Fruit fly (Drosophila melanogaster) whole organism, adult: ENCODE results near the gene ArfGAP3.

Experiments
- CG11617 ChIP-seq: fragments of 200-800 bp; sonication (Bioruptor generic); optimal IDR thresholded peaks from 2 replicates; lab custom pipeline; 2017; ENCODE audit warnings: mild to moderate bottlenecking, missing biosample characterization, missing genetic modification reagents, missing genetic modification characterization
- CG12768 ChIP-seq: fragments of 200-800 bp; sonication (Bioruptor generic); optimal IDR thresholded peaks from 2 replicates; lab custom pipeline; 2017; ENCODE audit warnings: missing biosample characterization, missing genetic modification characterization, mild to moderate bottlenecking, moderate library complexity, missing genetic modification reagents
- CG14711 ChIP-seq: fragments of 200-800 bp; sonication (Bioruptor generic); optimal IDR thresholded peaks from 2 replicates; lab custom pipeline; 2018; ENCODE audit warnings: missing biosample characterization, mild to moderate bottlenecking, missing genetic modification characterization, moderate library complexity
- CG1620 ChIP-seq: fragments of 200-800 bp; sonication (Bioruptor generic); optimal IDR thresholded peaks from 2 replicates; lab custom pipeline; 2016; ENCODE audit warnings: missing biosample characterization, missing genetic modification characterization
- CG33017 ChIP-seq: fragments of 200-800 bp; sonication (Bioruptor generic); optimal IDR thresholded peaks from 2 replicates; lab custom pipeline; 2018; ENCODE audit warnings: missing biosample characterization, mild to moderate bottlenecking, missing genetic modification characterization, moderate library complexity
- CG5204 ChIP-seq: fragments of 200-800 bp; sonication (Bioruptor generic); optimal IDR thresholded peaks from 2 replicates; lab custom pipeline; 2016; ENCODE audit warnings: missing biosample characterization, missing genetic modification characterization
- CG7045 ChIP-seq: fragments of 200-800 bp; sonication (Bioruptor generic); optimal IDR thresholded peaks from 2 replicates; lab custom pipeline; 2017; ENCODE audit warnings: missing biosample characterization, mild to moderate bottlenecking, missing genetic modification characterization
- CG7101 ChIP-seq: fragments of 200-800 bp; sonication (Bioruptor generic); optimal IDR thresholded peaks from 2 replicates; lab custom pipeline; 2018; ENCODE audit warnings: missing biosample characterization, mild to moderate bottlenecking, missing genetic modification characterization, moderate library complexity
- Clk ChIP-seq: fragments of 200-800 bp; sonication (Bioruptor generic); optimal IDR thresholded peaks from 2 replicates; lab custom pipeline; 2017; ENCODE audit warnings: missing biosample characterization, missing genetic modification characterization
- Crg-1 ChIP-seq: fragments of 200-800 bp; sonication (Bioruptor generic); optimal IDR thresholded peaks from 2 replicates; lab custom pipeline; 2016; ENCODE audit warnings: missing biosample characterization, missing genetic modification characterization
- Hr96 ChIP-seq: fragments of 200-800 bp; sonication (Bioruptor generic); optimal IDR thresholded peaks from 2 replicates; lab custom pipeline; 2016; ENCODE audit warnings: missing biosample characterization, missing genetic modification characterization
- Mnt ChIP-seq: fragments of 200-800 bp; sonication (Bioruptor generic); optimal IDR thresholded peaks from 2 replicates; lab custom pipeline; 2016; ENCODE audit warnings: missing biosample characterization, mild to moderate bottlenecking, missing genetic modification characterization
- bab1 ChIP-seq: fragments of 200-800 bp; sonication (Bioruptor generic); optimal IDR thresholded peaks from 3 replicates; lab custom pipeline; 2019; ENCODE audit warnings: missing biosample characterization, mild to moderate bottlenecking, missing genetic modification characterization, moderate library complexity
- cic ChIP-seq: fragments of 200-800 bp; sonication (Bioruptor generic); optimal IDR thresholded peaks from 2 replicates; lab custom pipeline; 2017; ENCODE audit warnings: missing biosample characterization, mild to moderate bottlenecking, missing genetic modification characterization, moderate library complexity
- cnc ChIP-seq, 2 experiments: fragments of >200 bp; optimal IDR thresholded peaks; 2 replicates each; lab custom pipeline; 2017
- kay ChIP-seq: fragments of 200-800 bp; sonication (Bioruptor generic); peaks from one replicate; lab custom pipeline; 2016; ENCODE audit warnings: missing biosample characterization, missing genetic modification characterization, borderline replicate concordance
- ovo ChIP-seq: fragments of 200-800 bp; sonication (Bioruptor generic); optimal IDR thresholded peaks from 2 replicates; lab custom pipeline; 2016; ENCODE audit warnings: missing biosample characterization, missing genetic modification characterization
- pad ChIP-seq: fragments of 200-800 bp; sonication (Bioruptor generic); optimal IDR thresholded peaks from 3 replicates; lab custom pipeline; 2017; ENCODE audit warnings: missing biosample characterization, missing genetic modification characterization, mild to moderate bottlenecking, moderate library complexity, missing genetic modification reagents
- tj ChIP-seq: fragments of 200-800 bp; sonication (Bioruptor generic); optimal IDR thresholded peaks from 3 replicates; lab custom pipeline; 2017; ENCODE audit warnings: missing biosample characterization, mild to moderate bottlenecking, missing genetic modification characterization, moderate library complexity
- toe ChIP-seq: fragments of 200-800 bp; sonication (Bioruptor generic); optimal IDR thresholded peaks from 2 replicates; lab custom pipeline; 2016; ENCODE audit warnings: missing biosample characterization, missing genetic modification characterization

The ArfGAP3 gene

DNA sequence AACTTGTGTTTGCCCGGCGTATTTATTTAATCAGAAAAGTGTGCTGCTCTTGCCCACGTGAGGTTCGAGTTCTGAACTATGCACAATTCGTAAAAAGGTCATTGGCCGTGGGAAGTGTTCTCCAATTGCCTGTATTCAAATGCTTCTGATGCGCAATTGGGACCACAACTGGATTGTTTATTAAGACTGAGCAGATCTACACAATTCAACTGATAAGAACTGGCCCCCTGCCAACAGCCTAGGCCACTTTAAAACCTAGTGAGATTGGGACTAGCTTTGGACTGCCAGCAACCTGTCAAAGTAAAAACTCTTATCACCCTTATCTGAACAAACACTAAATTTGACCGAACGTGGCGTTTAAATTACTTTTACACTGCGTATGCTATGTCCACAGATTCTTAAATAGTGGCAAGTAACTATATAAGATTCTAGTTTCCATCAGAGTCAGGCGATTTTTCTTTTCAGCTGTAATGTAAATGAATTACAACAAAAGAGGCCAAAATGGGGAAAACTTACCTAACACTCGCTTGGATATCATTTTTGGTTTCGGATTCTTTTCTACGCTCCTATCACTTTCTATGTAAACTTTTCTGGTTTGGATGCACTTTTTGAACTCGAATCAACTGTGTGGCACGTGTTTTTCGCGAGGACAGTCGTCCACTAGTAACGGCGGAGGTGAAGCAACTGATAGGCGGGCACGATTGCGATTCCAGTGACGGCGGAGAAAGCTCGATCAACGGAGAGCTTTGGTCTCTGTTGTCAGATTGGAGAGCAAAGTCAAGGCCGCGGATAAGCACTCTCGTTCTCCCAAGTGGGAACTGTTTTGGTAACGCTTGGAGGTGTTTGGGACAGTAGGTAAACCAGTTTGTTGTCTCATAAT, 20.6 kb upstream of the ArfGAP3 start, which contains the start of gene CG11241:
CG11241 (minus strand) TSS at position 689 of the 880 bp plus-strand sequence.
- TF ChIP-seq Hr96 (GFP tag; lab: Kevin White, UChicago): peak; percentile 3
- no peak for TF ChIP-seq Clk (GFP tag; lab: Kevin White, UChicago)
- TF ChIP-seq CG14711 (tag; lab: Kevin White, UChicago): no peak
- no peak for TF ChIP-seq CG7101
- TF ChIP-seq CG11617: no peak
- TF ChIP-seq tj (GFP tag; lab: Kevin White, UChicago): no peak
- TF ChIP-seq CG12768 (GFP tag; lab: Kevin White, UChicago): peak; percentile 1
- peak; percentile 30 for TF ChIP-seq ovo (GFP tag; lab: Kevin White, UChicago)
- peak; percentile 10 for TF ChIP-seq cic
- TF ChIP-seq CG7045 (GFP tag; lab: Kevin White, UChicago): no peak
- TF ChIP-seq Mnt (GFP tag; lab: Kevin White, UChicago): peak; percentile 74
- TF ChIP-seq CG5204 (GFP tag; lab: Kevin White, UChicago): no peak
- no peak for TF ChIP-seq pad (GFP tag; lab: Kevin White, UChicago)
- no peak for TF ChIP-seq bab1 (GFP tag; lab: Kevin White, UChicago)
- no peak for TF ChIP-seq cnc (optimal IDR thresholded peaks at IDR 0.05; lab: Kevin White, UChicago)
- TF ChIP-seq kay: peak; percentile 26
- no peak for TF ChIP-seq Crg-1
- TF ChIP-seq CG1620 (GFP tag; lab: Kevin White, UChicago): no peak
- no peak for TF ChIP-seq toe (GFP tag; lab: Kevin White, UChicago)
- TF ChIP-seq CG33017 (tag; lab: Kevin White, UChicago): no peak

DNA sequence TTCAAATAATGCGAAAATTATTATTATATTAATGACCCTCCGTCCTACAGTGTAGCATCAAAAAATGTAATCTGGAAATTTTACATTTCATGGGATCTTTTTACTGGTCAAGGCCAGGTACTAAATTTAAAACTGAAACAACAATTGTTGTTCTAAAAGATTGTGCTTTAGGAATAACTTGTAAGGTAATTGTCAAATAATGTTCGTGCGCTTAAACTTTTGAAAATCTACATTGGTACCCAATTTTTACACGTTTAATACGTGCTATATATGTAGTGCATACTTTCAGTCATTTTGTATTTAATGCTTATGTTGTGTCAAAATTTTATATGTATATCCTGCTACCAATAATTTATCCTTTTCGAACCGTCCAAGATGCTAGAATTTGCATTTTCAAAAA, 16.2 kb upstream of the ArfGAP3 start:
- no peak for TF ChIP-seq Mnt (GFP tag; lab: Kevin White, UChicago)
- TF ChIP-seq kay: peak; percentile 54

DNA sequence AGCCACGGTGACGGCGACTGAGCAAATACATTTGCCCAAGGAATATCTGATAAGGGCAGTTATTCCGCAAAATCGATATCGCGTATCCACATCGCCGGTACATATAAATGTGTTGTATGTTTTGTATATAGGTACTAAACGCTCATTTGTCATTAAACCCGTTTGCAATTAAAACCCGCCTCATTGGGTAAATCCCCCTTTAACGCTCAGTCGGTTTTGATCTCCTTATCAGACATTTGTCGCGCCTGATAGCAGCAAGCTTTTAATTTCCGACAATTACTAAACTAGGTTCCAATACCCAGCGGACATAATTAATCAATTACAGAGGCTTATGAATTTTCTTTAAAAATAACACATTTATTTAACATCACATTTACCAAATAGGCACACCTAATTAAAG, 14.0 kb upstream of the ArfGAP3 start:
- TF ChIP-seq CG12768 (GFP tag; lab: Kevin White, UChicago) (no peak), CG14711 (tag; lab: Kevin White, UChicago) (no peak), Clk (GFP tag; lab: Kevin White, UChicago) (no peak), cnc (optimal IDR thresholded peaks at IDR 0.05; lab: Kevin White, UChicago) (no peak), CG33017 (tag; lab: Kevin White, UChicago) (no peak), bab1 (GFP tag; lab: Kevin White, UChicago) (no peak), toe (GFP tag; lab: Kevin White, UChicago) (no peak), Mnt (GFP tag; lab: Kevin White, UChicago) (no peak), kay (no peak), Hr96 (GFP tag; lab: Kevin White, UChicago) (no peak), tj (GFP tag; lab: Kevin White, UChicago) (no peak), ovo (GFP tag; lab: Kevin White, UChicago) (no peak), CG7045 (GFP tag; lab: Kevin White, UChicago) (no peak), CG1620 (GFP tag; lab: Kevin White, UChicago) (no peak), pad (GFP tag; lab: Kevin White, UChicago) (no peak)

DNA sequence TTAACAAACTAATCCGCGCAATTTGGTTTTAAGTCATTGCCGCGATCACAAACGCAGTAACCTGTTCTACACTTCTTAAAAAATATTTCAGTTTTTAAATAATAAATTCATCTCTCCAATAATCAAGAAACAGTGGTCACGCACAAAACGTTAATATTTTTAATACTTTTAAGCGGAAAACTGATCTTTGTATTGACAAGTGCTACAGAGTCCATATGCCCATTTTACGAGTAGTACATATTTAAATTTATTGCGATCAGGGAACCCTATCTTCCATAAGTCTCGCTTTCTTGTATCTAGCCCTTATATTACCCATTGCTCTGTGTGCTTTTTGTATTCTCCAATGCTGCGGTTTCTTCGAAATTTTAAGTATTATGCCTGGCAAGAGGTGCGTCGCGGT, 12.1 kb upstream of the ArfGAP3 start, which contains the start of gene CG32454:
CG32454 (plus strand) TSS at position 301 of the 400 bp plus-strand sequence.
- TF ChIP-seq cnc (optimal IDR thresholded peaks at IDR 0.05; lab: Kevin White, UChicago) (no peak), toe (GFP tag; lab: Kevin White, UChicago) (no peak), tj (GFP tag; lab: Kevin White, UChicago) (no peak), kay (peak; percentile 71), CG7101 (no peak)

DNA sequence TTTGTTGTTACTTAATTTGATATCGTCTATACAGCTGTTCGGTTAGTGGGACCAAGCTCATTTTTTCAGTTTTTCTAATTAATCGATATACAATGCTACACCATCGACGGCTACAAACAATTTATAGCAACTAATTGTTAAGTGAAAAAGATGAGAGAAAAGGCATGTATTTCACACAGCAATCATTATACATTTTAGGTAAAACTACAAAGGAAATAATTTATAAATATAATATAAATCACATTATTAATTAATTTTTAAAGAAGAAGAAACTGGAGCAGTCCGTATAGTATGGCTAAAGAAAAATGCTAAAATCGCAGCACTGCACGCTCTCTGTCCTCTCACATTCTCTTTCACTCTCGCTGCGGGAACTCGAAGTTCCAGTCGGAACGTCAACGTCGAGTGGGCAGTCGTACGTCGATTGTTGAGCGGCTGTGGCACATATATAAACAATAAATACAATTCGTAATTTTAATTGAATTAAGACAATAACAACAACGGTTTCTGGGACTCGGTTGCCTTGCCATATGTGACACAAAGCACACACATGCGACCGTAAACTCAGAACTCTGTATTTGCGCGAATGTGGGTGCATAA, 10.5 kb upstream of the ArfGAP3 start, which contains the start of the genes CG14450 and CG11367:
CG14450 (minus strand) TSS at position 51 of the 597 bp plus-strand sequence.
CG11367 (plus strand) TSS at position 373 of the 597 bp plus-strand sequence.
- peak; percentile 26 for TF ChIP-seq CG14711 (tag; lab: Kevin White, UChicago)
- no peak for TF ChIP-seq cnc (optimal IDR thresholded peaks at IDR 0.05; lab: Kevin White, UChicago)
- no peak for TF ChIP-seq Crg-1
- peak; percentile 2 for TF ChIP-seq CG11617
- TF ChIP-seq tj (GFP tag; lab: Kevin White, UChicago): no peak
- TF ChIP-seq bab1 (GFP tag; lab: Kevin White, UChicago): peak; percentile 34
- TF ChIP-seq CG7045 (GFP tag; lab: Kevin White, UChicago): no peak
- TF ChIP-seq CG12768 (GFP tag; lab: Kevin White, UChicago): peak; percentile 19
- TF ChIP-seq pad (GFP tag; lab: Kevin White, UChicago): no peak
- TF ChIP-seq toe (GFP tag; lab: Kevin White, UChicago): no peak
- no peak for TF ChIP-seq Mnt (GFP tag; lab: Kevin White, UChicago)
- TF ChIP-seq Clk (GFP tag; lab: Kevin White, UChicago): no peak
- peak; percentile 40 for TF ChIP-seq cic
- peak; percentile 19 for TF ChIP-seq CG33017 (tag; lab: Kevin White, UChicago)
- no peak for TF ChIP-seq CG1620 (GFP tag; lab: Kevin White, UChicago)
- no peak for TF ChIP-seq kay
- TF ChIP-seq ovo (GFP tag; lab: Kevin White, UChicago): peak; percentile 16
- TF ChIP-seq Hr96 (GFP tag; lab: Kevin White, UChicago): no peak
- peak; percentile 15 for TF ChIP-seq CG5204 (GFP tag; lab: Kevin White, UChicago)
